Fruit fly (Drosophila melanogaster) whole organism, embryonic: Measurements from ENCODE around the gene RpL7.
A peak's percentile ranks its signal among the peaks of the same experiment; 100 is the strongest.

Experiments used
- ATbp ChIP-seq: fragments of 200-800 bp; sonication (Bioruptor generic); optimal IDR thresholded peaks from 2 replicates; lab custom pipeline; 2017; ENCODE audit warnings: missing biosample characterization, mild to moderate bottlenecking, missing genetic modification characterization, missing genetic modification reagents
- Atf6 ChIP-seq: fragments of 200-800 bp; sonication (Bioruptor generic); IDR thresholded peaks from 2 replicates; pipeline ENCODE4 v1.3.6; 2022; ENCODE audit warnings: missing biosample characterization, missing genetic modification characterization
- Awh ChIP-seq: fragments of 200-800 bp; sonication (Bioruptor generic); IDR thresholded peaks from 2 replicates; pipeline ENCODE4, ENCODE4 v1.3.6; 2022; ENCODE audit warnings: missing biosample characterization, missing genetic modification characterization
- CG1233 ChIP-seq: fragments of 200-800 bp; sonication (Bioruptor generic); optimal IDR thresholded peaks from 4 replicates; lab custom pipeline; 2018; ENCODE audit warnings: missing biosample characterization, mild to moderate bottlenecking, missing genetic modification characterization
- CG13296 ChIP-seq: fragments of 200-800 bp; sonication (Bioruptor generic); optimal IDR thresholded peaks from 3 replicates; lab custom pipeline; 2018; ENCODE audit warnings: missing biosample characterization, mild to moderate bottlenecking, missing genetic modification characterization
- CG15696 ChIP-seq: fragments of 200-800 bp; sonication (Bioruptor generic); optimal IDR thresholded peaks from 2 replicates; lab custom pipeline; 2019; ENCODE audit warnings: missing biosample characterization, mild to moderate bottlenecking, missing genetic modification characterization, moderate library complexity
- CG1603 ChIP-seq: fragments of 200-800 bp; sonication (Bioruptor generic); optimal IDR thresholded peaks from 2 replicates; lab custom pipeline; 2019; ENCODE audit warnings: missing biosample characterization, mild to moderate bottlenecking, missing genetic modification characterization, moderate library complexity
- CG16863 ChIP-seq: fragments of 200-800 bp; sonication (Bioruptor generic); optimal IDR thresholded peaks from 3 replicates; lab custom pipeline; 2016; ENCODE audit warnings: missing biosample characterization, missing genetic modification characterization
- CG17361 ChIP-seq: fragments of 200-800 bp; sonication (Bioruptor generic); IDR thresholded peaks from 3 replicates; pipeline ENCODE4 v1.3.6; 2022; ENCODE audit warnings: missing biosample characterization, missing genetic modification characterization
- CG17568 ChIP-seq: fragments of 200-800 bp; sonication (Bioruptor generic); optimal IDR thresholded peaks from 2 replicates; lab custom pipeline; 2018; ENCODE audit warnings: missing biosample characterization, mild to moderate bottlenecking, missing genetic modification characterization, moderate library complexity
- CG17829 ChIP-seq: fragments of 200-800 bp; optimal IDR thresholded peaks from 2 replicates; lab custom pipeline; 2019; ENCODE audit warnings: missing biosample characterization, mild to moderate bottlenecking, missing genetic modification characterization, moderate library complexity
- CG1832 ChIP-seq: fragments of 200-800 bp; sonication (Bioruptor generic); optimal IDR thresholded peaks from 2 replicates; lab custom pipeline; 2017; ENCODE audit warnings: missing biosample characterization, mild to moderate bottlenecking, missing genetic modification characterization, inconsistent platforms
- CG18599 ChIP-seq: fragments of 200-800 bp; sonication (Bioruptor generic); optimal IDR thresholded peaks from 3 replicates; lab custom pipeline; 2017; ENCODE audit warnings: missing biosample characterization, missing genetic modification characterization, mild to moderate bottlenecking, moderate library complexity, missing genetic modification reagents
- CG2712 ChIP-seq: fragments of 200-800 bp; optimal IDR thresholded peaks from 3 replicates; lab custom pipeline; 2019; ENCODE audit warnings: missing biosample characterization, mild to moderate bottlenecking, missing genetic modification characterization, moderate library complexity
- CG2875 ChIP-seq: fragments of 200-800 bp; sonication (Bioruptor generic); optimal IDR thresholded peaks from 2 replicates; lab custom pipeline; 2017; ENCODE audit warnings: missing biosample characterization, mild to moderate bottlenecking, missing genetic modification characterization, missing genetic modification reagents
- CG30403 ChIP-seq: fragments of 200-800 bp; sonication (Bioruptor generic); optimal IDR thresholded peaks from 3 replicates; lab custom pipeline; 2016; ENCODE audit warnings: missing biosample characterization, missing genetic modification characterization
- CG3163 ChIP-seq: fragments of 200-800 bp; sonication (Bioruptor generic); optimal IDR thresholded peaks from 3 replicates; lab custom pipeline; 2016; ENCODE audit warnings: missing biosample characterization, missing genetic modification characterization
- CG3995 ChIP-seq: fragments of 200-800 bp; sonication (Bioruptor generic); optimal IDR thresholded peaks from 3 replicates; lab custom pipeline; 2016; ENCODE audit warnings: missing biosample characterization, missing genetic modification characterization
- CG43689 ChIP-seq: fragments of 200-800 bp; sonication (Bioruptor generic); IDR thresholded peaks from 2 replicates; pipeline ENCODE4 v1.3.6; 2022; ENCODE audit warnings: missing biosample characterization, missing genetic modification characterization
- CG4404 ChIP-seq: fragments of 200-800 bp; sonication (Bioruptor generic); IDR thresholded peaks from 2 replicates; pipeline ENCODE4 v1.3.6; 2022; ENCODE audit warnings: missing biosample characterization, missing genetic modification characterization
- CG4617 ChIP-seq: fragments of 200-800 bp; sonication (Bioruptor generic); optimal IDR thresholded peaks from 3 replicates; lab custom pipeline; 2016; ENCODE audit warnings: missing biosample characterization, missing genetic modification characterization, borderline replicate concordance
- CG4854 ChIP-seq: fragments of 200-800 bp; sonication (Bioruptor generic); optimal IDR thresholded peaks from 2 replicates; lab custom pipeline; 2016; ENCODE audit warnings: missing biosample characterization, missing genetic modification characterization, inconsistent platforms
- CG6854 ChIP-seq: fragments of 200-800 bp; sonication (Bioruptor generic); optimal IDR thresholded peaks from 3 replicates; lab custom pipeline; 2017; ENCODE audit warnings: missing biosample characterization, mild to moderate bottlenecking, missing genetic modification characterization
- CG7357 ChIP-seq: fragments of 200-800 bp; sonication (Bioruptor generic); IDR thresholded peaks from 3 replicates; pipeline ENCODE4 v1.3.6; 2022; ENCODE audit warnings: missing biosample characterization, missing genetic modification characterization
- Ets65A ChIP-seq: fragments of 200-800 bp; sonication (Bioruptor generic); peaks from one replicate; lab custom pipeline; 2016; ENCODE audit warnings: missing biosample characterization, missing genetic modification characterization
- Fer1 ChIP-seq: fragments of 200-800 bp; sonication (Bioruptor generic); optimal IDR thresholded peaks from 2 replicates; lab custom pipeline; 2017; ENCODE audit warnings: missing biosample characterization, mild to moderate bottlenecking, missing genetic modification characterization
- Lim3 ChIP-seq: fragments of 200-800 bp; sonication (Bioruptor generic); IDR thresholded peaks from 2 replicates; pipeline ENCODE4 v1.3.6; 2022; ENCODE audit warnings: missing biosample characterization, missing genetic modification characterization
- MESR4 ChIP-seq: fragments of 200-800 bp; sonication (Bioruptor generic); optimal IDR thresholded peaks from 2 replicates; lab custom pipeline; 2018; ENCODE audit warnings: missing biosample characterization, mild to moderate bottlenecking, missing genetic modification characterization, moderate library complexity
- Ravus ChIP-seq: fragments of 200-800 bp; sonication (Bioruptor generic); IDR thresholded peaks from 2 replicates; pipeline ENCODE4 v1.3.6; 2022; ENCODE audit warnings: missing biosample characterization, missing genetic modification characterization
- Rfx ChIP-seq: fragments of 200-800 bp; sonication (Bioruptor generic); IDR thresholded peaks from 2 replicates; pipeline ENCODE4 v1.3.6; 2022; ENCODE audit warnings: missing biosample characterization, missing genetic modification characterization
- cas ChIP-seq: fragments of 200-800 bp; sonication (Bioruptor generic); IDR thresholded peaks from 2 replicates; pipeline ENCODE4 v1.3.6; 2022; ENCODE audit warnings: missing biosample characterization, missing genetic modification characterization
- chm ChIP-seq: fragments of 200-800 bp; sonication (Bioruptor generic); IDR thresholded peaks from 2 replicates; pipeline ENCODE4 v1.3.6; 2022; ENCODE audit warnings: missing biosample characterization, missing genetic modification characterization
- dmrt11E ChIP-seq: fragments of 200-800 bp; sonication (Bioruptor generic); optimal IDR thresholded peaks from 3 replicates; lab custom pipeline; 2018; ENCODE audit warnings: missing biosample characterization, mild to moderate bottlenecking, missing genetic modification characterization, moderate library complexity
- esg ChIP-seq: fragments of 200-800 bp; sonication (Bioruptor generic); conservative IDR thresholded peaks from 2 replicates; pipeline ENCODE4 v1.3.6; 2022; ENCODE audit warnings: missing biosample characterization, missing genetic modification characterization
- ewg ChIP-seq: fragments of 200-800 bp; sonication (Bioruptor generic); optimal IDR thresholded peaks from 3 replicates; lab custom pipeline; 2017; ENCODE audit warnings: mild to moderate bottlenecking, missing biosample characterization, missing genetic modification reagents, missing genetic modification characterization
- gt ChIP-seq: fragments of 200-800 bp; sonication (Bioruptor generic); IDR thresholded peaks from 2 replicates; pipeline ENCODE4 v1.3.6; 2022; ENCODE audit warnings: missing biosample characterization, missing genetic modification characterization
- her ChIP-seq: fragments of 200-800 bp; sonication (Bioruptor generic); optimal IDR thresholded peaks from 2 replicates; lab custom pipeline; 2016; ENCODE audit warnings: missing biosample characterization, missing genetic modification characterization
- otp ChIP-seq: fragments of 200-800 bp; sonication (Bioruptor generic); IDR thresholded peaks from 3 replicates; pipeline ENCODE4, ENCODE4 v1.3.6; 2022; ENCODE audit warnings: missing biosample characterization, missing genetic modification characterization
- pan ChIP-seq, 4 experiments: fragments of >200 bp in 3 of 4; fragments of 200-800 bp in 1 of 4; sonication (Bioruptor generic) in 1 of 4; optimal IDR thresholded peaks in 3 of 4; IDR thresholded peaks in 1 of 4; 2 replicates each; pipeline versions ENCODE4 v1.3.6 to Lab custom; 2017 to 2022; ENCODE audit warnings: missing biosample characterization in 2 of 4, missing genetic modification characterization in 2 of 4, mixed read lengths in 1 of 4
- pho ChIP-seq: fragments of 200-800 bp; sonication (Bioruptor generic); optimal IDR thresholded peaks from 2 replicates; lab custom pipeline; 2016; ENCODE audit warnings: missing biosample characterization, missing genetic modification characterization
- pita ChIP-seq: fragments of 200-800 bp; sonication (Bioruptor generic); optimal IDR thresholded peaks from 2 replicates; lab custom pipeline; 2017; ENCODE audit warnings: missing biosample characterization, mild to moderate bottlenecking, missing genetic modification characterization
- ranshi ChIP-seq: fragments of 200-800 bp; sonication (Bioruptor generic); IDR thresholded peaks from 2 replicates; pipeline ENCODE4 v1.3.6; 2022; ENCODE audit warnings: missing biosample characterization, missing genetic modification characterization
- sens ChIP-seq: fragments of 200-800 bp; sonication (Bioruptor generic); peaks from one replicate; lab custom pipeline; 2016; ENCODE audit warnings: missing biosample characterization, missing genetic modification characterization
- slou ChIP-seq: fragments of 200-800 bp; sonication (Bioruptor generic); optimal IDR thresholded peaks from 3 replicates; lab custom pipeline; 2016; ENCODE audit warnings: missing biosample characterization, missing genetic modification characterization
- trh ChIP-seq: fragments of 200-800 bp; sonication (Bioruptor generic); optimal IDR thresholded peaks from 2 replicates; lab custom pipeline; 2016; ENCODE audit warnings: missing biosample characterization, missing genetic modification characterization
- twi ChIP-seq: fragments of 200-800 bp; optimal IDR thresholded peaks from 2 replicates; lab custom pipeline; 2019; ENCODE audit warnings: missing biosample characterization, mild to moderate bottlenecking, missing genetic modification characterization, moderate library complexity
- unc-4 ChIP-seq: fragments of 200-800 bp; sonication (Bioruptor generic); IDR thresholded peaks from 2 replicates; pipeline ENCODE4 v1.3.6; 2022; ENCODE audit warnings: missing biosample characterization, missing genetic modification characterization; ENCODE audit not compliant: partially characterized antibody
- vfl ChIP-seq: fragments of 200-800 bp; sonication (Bioruptor generic); optimal IDR thresholded peaks from 2 replicates; lab custom pipeline; 2016; ENCODE audit warnings: missing biosample characterization, missing genetic modification characterization
- wek ChIP-seq: fragments of 200-800 bp; sonication (Bioruptor generic); optimal IDR thresholded peaks from 3 replicates; lab custom pipeline; 2018; ENCODE audit warnings: missing biosample characterization, mild to moderate bottlenecking, missing genetic modification characterization, moderate library complexity

Gene RpL7

DNA sequence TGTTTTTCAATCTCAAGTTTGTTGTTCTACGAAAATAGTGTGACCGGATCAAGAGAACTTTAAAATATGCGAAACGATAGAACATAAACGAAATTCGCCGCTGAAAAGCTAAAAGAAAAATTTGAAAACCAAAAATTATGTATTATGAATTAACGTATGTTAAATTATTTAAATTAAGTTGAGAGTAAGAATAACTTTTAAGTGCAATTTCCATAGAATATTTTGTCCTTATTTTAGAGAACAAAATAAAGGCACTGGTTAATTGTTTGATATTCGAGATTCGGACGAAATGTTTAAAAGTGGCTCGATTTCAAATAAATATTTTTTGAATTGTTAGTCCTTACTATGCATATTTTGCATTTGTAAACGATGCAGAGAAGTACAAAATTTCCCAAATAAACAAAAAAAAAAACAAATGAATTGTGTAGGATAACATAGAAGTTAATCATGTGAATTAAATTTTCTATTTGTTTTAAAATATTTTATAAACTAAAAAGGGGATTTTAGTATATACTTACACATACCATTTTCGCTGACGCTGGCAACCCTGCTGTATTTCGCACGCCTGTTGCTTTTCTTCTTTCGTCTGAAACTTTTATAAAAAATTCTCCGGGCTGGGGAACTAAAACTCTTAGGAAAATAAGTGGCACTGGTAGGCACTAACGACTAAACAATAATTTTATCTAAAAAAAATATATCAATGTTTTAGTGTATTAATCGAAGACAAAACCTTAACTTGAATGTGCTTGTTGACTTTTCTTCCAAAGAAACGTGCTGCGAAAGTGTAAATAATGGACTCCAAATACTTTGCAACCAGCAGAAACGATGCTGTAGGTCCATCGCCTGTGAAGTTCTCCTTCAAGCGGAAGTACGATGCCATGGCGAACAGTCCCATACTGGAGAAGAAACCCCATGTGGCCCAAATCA lies 10.1 kb downstream of the RpL7 start, which contains the start of the genes CG5727 and ath (continued):
- no peak for TF ChIP-seq twi
- no peak for TF ChIP-seq dmrt11E (tag; lab: Kevin White, UChicago)
- no peak for TF ChIP-seq vfl (GFP tag; lab: Kevin White, UChicago)
- TF ChIP-seq Lim3, result no peak
- TF ChIP-seq her, result no peak
- TF ChIP-seq Fer1 (GFP tag; lab: Kevin White, UChicago), result peak; percentile 45
- no peak for TF ChIP-seq trh (GFP tag; lab: Kevin White, UChicago)
- no peak for TF ChIP-seq CG43689 (GFP tag; lab: Robert Waterston, UW)
- no peak for TF ChIP-seq ATbp (GFP tag; lab: Kevin White, UChicago)
- no peak for TF ChIP-seq CG2875
- TF ChIP-seq pan (optimal IDR thresholded peaks at IDR 0.05; lab: Kevin White, UChicago), result no peak
- TF ChIP-seq pan (GFP tag; optimal IDR thresholded peaks at IDR 0.05 in 1 of 2, IDR thresholded peaks at IDR 0.05 in 1 of 2), result no peak
- peak; percentile 38; the same call in 1 of the 2 replicates for TF ChIP-seq Awh
- no peak for TF ChIP-seq ewg (GFP tag; lab: Kevin White, UChicago)
- TF ChIP-seq chm (GFP tag; lab: Robert Waterston, UW), result no peak
- TF ChIP-seq CG1832 (GFP tag; lab: Kevin White, UChicago), result no peak
- TF ChIP-seq CG2712 (tag; lab: Kevin White, UChicago), result peak; percentile 11
- TF ChIP-seq unc-4 (GFP tag; lab: Robert Waterston, UW), result no peak
- TF ChIP-seq Atf6 (GFP tag; lab: Robert Waterston, UW), result no peak
- TF ChIP-seq CG4404 (GFP tag; lab: Robert Waterston, UW), result no peak
- TF ChIP-seq esg (GFP tag; lab: Robert Waterston, UW), result no peak
- TF ChIP-seq CG18599 (GFP tag; lab: Kevin White, UChicago), result no peak
- TF ChIP-seq pita, result no peak
- no peak for TF ChIP-seq CG6854 (GFP tag; lab: Kevin White, UChicago)
- TF ChIP-seq pho (GFP tag; lab: Kevin White, UChicago), result no peak
- no peak for TF ChIP-seq Ravus (GFP tag; lab: Robert Waterston, UW)
- TF ChIP-seq wek (GFP tag; lab: Kevin White, UChicago), result peak; percentile 38
- TF ChIP-seq CG3995 (GFP tag; lab: Kevin White, UChicago), result peak; percentile 15
- TF ChIP-seq cas, result no peak
- peak; percentile 11 for TF ChIP-seq CG4617 (GFP tag; lab: Kevin White, UChicago)
- no peak for TF ChIP-seq CG16863 (GFP tag; lab: Kevin White, UChicago)
- no peak for TF ChIP-seq slou
- TF ChIP-seq CG30403 (GFP tag; lab: Kevin White, UChicago), result peak; percentile 26
- peak; percentile 51 for TF ChIP-seq CG13296 (GFP tag; lab: Kevin White, UChicago)
- TF ChIP-seq CG17829 (tag; lab: Kevin White, UChicago), result peak; percentile 3
- peak; percentile 35 for TF ChIP-seq CG1233 (GFP tag; lab: Kevin White, UChicago)
- TF ChIP-seq CG15696 (tag; lab: Kevin White, UChicago), result peak; percentile 5
- peak; percentile 72 for TF ChIP-seq sens (GFP tag; lab: Kevin White, UChicago)
- 0 out of 2 replicates have a peak, but pooled peaks have one; percentile 25 for TF ChIP-seq Rfx (GFP tag; lab: Robert Waterston, UW)
- no peak for TF ChIP-seq otp (GFP tag; lab: Robert Waterston, UW)
- peak; percentile 12 for TF ChIP-seq MESR4 (GFP tag; lab: Kevin White, UChicago)
- TF ChIP-seq CG17361 (GFP tag; lab: Robert Waterston, UW), result peak; percentile 61; the same call in 2 of the 3 replicates
- TF ChIP-seq CG7357 (GFP tag; lab: Robert Waterston, UW), result no peak
- TF ChIP-seq CG1603 (tag; lab: Kevin White, UChicago), result no peak
- no peak for TF ChIP-seq CG17568 (GFP tag; lab: Kevin White, UChicago)
- no peak for TF ChIP-seq CG4854 (GFP tag; lab: Kevin White, UChicago)
- no peak for TF ChIP-seq Ets65A (GFP tag; lab: Kevin White, UChicago)
- TF ChIP-seq CG3163 (GFP tag; lab: Kevin White, UChicago), result no peak
- TF ChIP-seq ranshi (GFP tag; lab: Robert Waterston, UW), result no peak
- TF ChIP-seq gt (GFP tag; lab: Robert Waterston, UW), result no peak
